Worm (Caenorhabditis elegans) whole organism, L4/young adult: Measurements from ENCODE around the gene T03D8.6.

Experiments
- dao-5 ChIP-seq: sonication (generic microtip); optimal IDR thresholded peaks from 2 replicates; lab custom pipeline; 2016; ENCODE audit warnings: missing genotype, missing genetic modification characterization, moderate library complexity, missing compliant biosample characterization
- him-1 ChIP-seq: sonication (generic microtip); optimal IDR thresholded peaks from 2 replicates; lab custom pipeline; 2016; ENCODE audit warnings: missing genotype, missing genetic modification reagents, missing genetic modification characterization, missing compliant biosample characterization

DNA sequence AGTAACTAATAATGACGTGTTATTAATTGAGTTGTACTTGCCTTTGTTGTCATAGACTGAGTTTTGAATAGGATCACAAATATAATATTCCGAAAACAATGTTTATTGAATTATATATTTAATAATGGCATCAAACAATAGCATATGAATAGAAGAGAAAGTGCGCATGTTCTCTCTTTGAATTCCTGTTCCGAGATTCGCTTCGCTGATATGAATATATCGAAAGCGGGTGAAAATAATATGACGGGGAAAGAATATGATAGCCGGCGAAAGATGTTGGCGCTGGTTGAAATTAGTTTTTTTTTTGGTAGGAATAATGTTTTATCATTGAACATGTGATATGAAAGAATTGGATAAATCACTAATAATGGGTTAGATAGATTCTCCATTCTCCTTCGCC lies at the start of gene T03D8.6:
- TF ChIP-seq dao-5 (tag; lab: Kevin White, UChicago) (no peak), him-1 (no peak)
